Worm (Caenorhabditis elegans) whole organism, midembryonic: ENCODE data around the gene pitr-6.

ENCODE experiments used
- T22C8.4 ChIP-seq: fragments of 200-800 bp; sonication (Bioruptor generic); IDR thresholded peaks from 2 replicates; pipeline ENCODE4 v1.3.6; 2022; ENCODE audit warnings: missing genetic modification characterization, missing compliant biosample characterization
- cog-1 ChIP-seq: sonication (generic microtip); optimal IDR thresholded peaks from 2 replicates; lab custom pipeline; 2016; ENCODE audit warnings: missing genetic modification characterization, missing compliant biosample characterization
- flt-1 ChIP-seq: fragments of 200-800 bp; sonication (Bioruptor generic); IDR thresholded peaks from 2 replicates; pipeline ENCODE4 v1.3.6; 2022; ENCODE audit warnings: missing genetic modification characterization, missing compliant biosample characterization
- klf-2 ChIP-seq: fragments of 200-800 bp; sonication (Bioruptor generic); conservative IDR thresholded peaks from 2 replicates; pipeline ENCODE4 v1.3.6; 2022; ENCODE audit warnings: missing genetic modification reagents, missing genetic modification characterization, missing compliant biosample characterization
- med-1 ChIP-seq: sonication (generic microtip); optimal IDR thresholded peaks from 2 replicates; lab custom pipeline; 2017; ENCODE audit warnings: missing genetic modification characterization, mild to moderate bottlenecking, missing compliant biosample characterization, antibody characterized with exemption, missing genetic modification reagents; ENCODE audit not compliant: insufficient read depth
- ref-1 ChIP-seq: fragments of 200-800 bp; sonication (Bioruptor generic); conservative IDR thresholded peaks from 2 replicates; pipeline ENCODE4 v1.3.6; 2022; ENCODE audit warnings: missing genetic modification reagents, missing genetic modification characterization, missing compliant biosample characterization
- tab-1 ChIP-seq: fragments of 200-800 bp; sonication (Bioruptor generic); IDR thresholded peaks from 2 replicates; pipeline ENCODE4 v1.3.6; 2022; ENCODE audit warnings: missing genetic modification characterization, missing compliant biosample characterization
- ztf-23 ChIP-seq: fragments of 200-800 bp; sonication (Bioruptor generic); IDR thresholded peaks from 2 replicates; pipeline ENCODE4 v1.3.6; 2022; ENCODE audit warnings: missing genetic modification reagents, missing genetic modification characterization, missing compliant biosample characterization
- ztf-29 ChIP-seq: fragments of 200-800 bp; sonication (Bioruptor generic); IDR thresholded peaks from 2 replicates; pipeline ENCODE4 v1.3.6; 2022; ENCODE audit warnings: missing genetic modification reagents, missing genetic modification characterization, missing compliant biosample characterization

Gene pitr-6

ce11 chrII:12448241-12448640, 3.1 kb downstream of the pitr-6 start, which contains the start of gene srh-27:
Gene srh-27, plus strand, starts transcription at chrII:12448541.
- no peak for TF ChIP-seq cog-1
- no peak for TF ChIP-seq ztf-29 (GFP tag; lab: Robert Waterston, UW)
- no peak for TF ChIP-seq T22C8.4
- no peak for TF ChIP-seq flt-1
- no peak for TF ChIP-seq tab-1 (GFP tag; lab: Robert Waterston, UW)
- TF ChIP-seq med-1 (GFP tag; lab: Kevin White, UChicago) = no peak
- no peak for TF ChIP-seq klf-2 (GFP tag; lab: Robert Waterston, UW)
- TF ChIP-seq ref-1 = no peak
- no peak for TF ChIP-seq ztf-23 (GFP tag; lab: Robert Waterston, UW)

DNA sequence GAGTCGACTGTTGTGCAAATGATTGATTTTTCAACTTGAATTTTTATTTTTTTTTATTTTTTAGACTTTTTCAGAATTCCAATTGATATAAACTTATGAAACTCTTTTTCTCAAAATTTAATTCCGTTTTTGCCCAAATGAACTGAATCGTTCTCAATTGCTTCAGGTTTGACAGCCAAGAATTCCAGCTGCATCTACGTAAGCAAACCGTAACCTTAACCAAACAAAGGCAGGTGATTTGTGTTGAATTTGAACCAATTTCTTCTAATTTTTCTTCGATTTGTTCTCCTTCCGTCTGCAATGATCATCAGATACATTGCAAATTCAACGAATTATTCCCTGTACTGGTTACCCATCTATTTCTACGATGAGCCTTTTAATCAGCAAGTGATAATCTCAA, 4.7 kb downstream of the pitr-6 start, which contains the start of gene sre-34:
Gene sre-34, plus strand, starts transcription at position 301 of the 400 bp plus-strand sequence.
- TF ChIP-seq klf-2 (GFP tag; lab: Robert Waterston, UW) (no peak), ztf-23 (GFP tag; lab: Robert Waterston, UW) (no peak), flt-1 (no peak)

DNA sequence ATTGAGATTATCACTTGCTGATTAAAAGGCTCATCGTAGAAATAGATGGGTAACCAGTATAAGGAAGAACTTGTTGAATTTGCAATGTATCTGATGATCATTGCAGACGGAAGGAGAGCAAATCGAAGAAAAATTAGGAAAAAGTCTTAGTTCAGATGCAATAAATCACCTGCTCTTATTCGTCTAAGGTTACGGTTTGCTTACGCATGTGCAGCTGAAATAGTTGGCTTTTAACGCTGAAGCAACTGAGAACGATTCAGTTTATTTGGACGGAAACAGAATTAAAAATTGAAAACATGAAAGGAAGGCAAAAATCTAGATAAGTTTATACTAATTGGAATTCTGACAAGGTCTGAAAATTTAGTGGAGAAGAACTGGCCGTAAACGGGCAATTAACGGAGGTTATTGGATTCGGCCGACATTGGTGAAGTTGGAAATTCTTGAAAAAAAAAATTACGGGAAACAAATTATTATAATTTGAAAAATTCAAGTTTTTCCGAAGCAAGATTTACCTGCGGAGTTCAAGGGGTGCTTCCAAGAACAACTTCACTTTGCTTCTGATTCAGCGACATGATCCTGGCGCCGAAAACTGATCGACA, 7.7 kb downstream of the pitr-6 start, which contains the start of the genes sre-35 and sre-33:
Gene sre-35, minus strand, starts transcription at position 101 of the 599 bp plus-strand sequence.
Gene sre-33, plus strand, starts transcription at position 549 of the 599 bp plus-strand sequence.
- no peak for TF ChIP-seq flt-1
- no peak for TF ChIP-seq klf-2 (GFP tag; lab: Robert Waterston, UW)

ce11 chrII:12456633-12457032, 11.5 kb downstream of the pitr-6 start, which contains the start of gene sre-32:
Gene sre-32, minus strand, starts transcription at chrII:12456733.
- TF ChIP-seq tab-1 (GFP tag; lab: Robert Waterston, UW) (0 out of 2 replicates have a peak, but pooled peaks have one; percentile 42), med-1 (GFP tag; lab: Kevin White, UChicago) (no peak)

ce11 chrII:12457275-12457674, 12.1 kb downstream of the pitr-6 start, which contains the start of gene sre-38:
Gene sre-38, plus strand, starts transcription at chrII:12457575.
- TF ChIP-seq med-1 (GFP tag; lab: Kevin White, UChicago) (no peak), ztf-29 (GFP tag; lab: Robert Waterston, UW) (no peak), tab-1 (GFP tag; lab: Robert Waterston, UW) (no peak), klf-2 (GFP tag; lab: Robert Waterston, UW) (no peak), cog-1 (no peak), T22C8.4 (no peak), flt-1 (no peak), ztf-23 (GFP tag; lab: Robert Waterston, UW) (no peak), ref-1 (no peak)

DNA sequence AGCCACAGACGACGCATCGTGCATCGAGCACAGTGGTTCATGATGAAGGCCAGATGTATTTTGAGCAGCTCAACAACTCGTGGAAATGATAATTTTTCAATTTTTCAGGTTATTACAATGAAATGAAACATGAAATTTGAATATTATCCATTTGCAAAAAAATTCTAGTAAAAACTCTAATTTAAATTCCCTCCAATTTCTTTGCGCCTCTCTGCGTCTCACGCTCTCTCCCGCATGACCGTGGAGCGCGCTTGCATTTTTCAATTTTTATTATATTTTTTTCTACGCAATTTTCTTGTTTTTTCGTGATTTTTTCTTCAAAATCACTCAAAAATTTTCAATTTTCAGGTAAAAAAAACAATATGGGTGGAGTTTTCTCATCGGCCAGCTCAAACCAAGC, 14.3 kb downstream of the pitr-6 start, which contains the start of gene tag-281:
Gene tag-281, plus strand, starts transcription at position 340 of the 400 bp plus-strand sequence.
- TF ChIP-seq ztf-23 (GFP tag; lab: Robert Waterston, UW) (0 out of 2 replicates have a peak, but pooled peaks have one; percentile 44), klf-2 (GFP tag; lab: Robert Waterston, UW) (no peak), cog-1 (peak; percentile 48)

DNA sequence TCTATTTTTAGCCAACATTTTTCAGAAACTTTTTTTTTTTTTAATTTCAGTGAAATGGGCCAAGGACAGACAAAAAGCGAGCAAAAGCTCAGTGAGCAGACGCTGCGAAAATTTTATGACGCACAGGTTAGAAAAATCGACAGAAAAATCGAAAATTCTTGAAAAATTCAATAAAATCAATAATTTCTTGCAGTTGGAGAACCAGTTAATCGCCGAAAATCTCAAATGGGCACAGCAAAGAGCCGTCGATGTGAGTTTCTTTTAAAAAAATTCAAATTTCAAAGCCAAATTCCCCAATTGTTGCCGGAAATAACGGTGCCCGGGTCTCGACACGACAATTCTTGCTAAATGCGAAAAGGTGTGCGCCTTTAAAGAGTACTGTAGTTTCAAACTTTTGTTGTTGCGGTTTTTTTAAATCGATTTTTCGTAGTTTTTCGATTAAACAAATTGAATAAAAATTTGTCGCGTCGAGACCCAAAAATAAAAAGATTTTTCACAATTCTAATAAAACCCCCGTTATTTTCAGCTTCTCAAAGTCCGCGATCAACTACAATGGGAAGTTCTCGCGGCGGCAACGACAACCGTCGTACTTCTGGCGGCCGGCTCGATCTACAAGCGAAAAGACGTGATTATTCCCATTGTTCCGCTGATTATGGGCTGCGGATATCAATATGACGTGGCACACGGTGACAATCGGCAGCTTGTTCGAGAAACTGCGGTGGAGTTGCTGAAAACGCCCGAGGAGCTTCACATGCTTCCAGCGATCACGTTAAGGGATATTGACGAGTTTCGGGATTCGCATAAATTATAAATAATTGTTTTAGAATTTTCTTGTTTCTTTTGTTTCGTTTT, 15.7 kb downstream of the pitr-6 start, which contains the start of gene tag-280:
Gene tag-280, plus strand, starts transcription at position 51 of the 852 bp plus-strand sequence.
- TF ChIP-seq T22C8.4 = no peak
- no peak for TF ChIP-seq tab-1 (GFP tag; lab: Robert Waterston, UW)
- TF ChIP-seq flt-1 = no peak
- no peak for TF ChIP-seq ztf-23 (GFP tag; lab: Robert Waterston, UW)
- no peak for TF ChIP-seq klf-2 (GFP tag; lab: Robert Waterston, UW)
- TF ChIP-seq cog-1 = no peak
- TF ChIP-seq med-1 (GFP tag; lab: Kevin White, UChicago) = no peak
- no peak for TF ChIP-seq ref-1
- no peak for TF ChIP-seq ztf-29 (GFP tag; lab: Robert Waterston, UW)

- TF ChIP-seq ztf-29 (GFP tag; lab: Robert Waterston, UW) = no peak
- no peak for TF ChIP-seq cog-1
- no peak for TF ChIP-seq tab-1 (GFP tag; lab: Robert Waterston, UW)
- TF ChIP-seq flt-1 = no peak
- no peak for TF ChIP-seq klf-2 (GFP tag; lab: Robert Waterston, UW)
- no peak for TF ChIP-seq med-1 (GFP tag; lab: Kevin White, UChicago)
- TF ChIP-seq ztf-23 (GFP tag; lab: Robert Waterston, UW) = no peak
- TF ChIP-seq T22C8.4 = no peak; the same call in 1 of the 2 replicates
- no peak for TF ChIP-seq ref-1
These were observed 17.1 kb downstream of the pitr-6 start, which contains the start of gene F15A4.2 for ce11 chrII:12462244-12462643. Gene F15A4.2, plus strand, starts transcription at chrII:12462544.

DNA sequence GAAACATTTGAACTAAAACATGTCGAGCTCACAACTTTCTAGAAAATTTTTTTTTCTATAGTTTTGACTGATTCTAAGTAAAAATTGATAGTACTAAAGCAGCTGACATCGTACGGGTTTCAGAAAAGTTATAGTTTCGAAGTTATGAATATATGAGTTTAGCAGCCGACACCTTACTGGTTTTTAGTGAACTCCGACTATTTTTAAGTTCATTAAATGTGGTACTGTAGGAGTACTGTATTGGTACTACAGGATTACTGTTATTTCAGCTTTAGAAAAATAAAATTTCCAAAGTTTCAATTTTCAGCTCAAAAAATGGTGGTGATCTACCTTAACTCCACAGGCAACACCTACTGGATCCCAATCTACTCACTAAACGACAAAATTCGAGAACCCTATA, 20.4 kb downstream of the pitr-6 start, which contains the start of gene sre-37:
Gene sre-37, plus strand, starts transcription at position 301 of the 400 bp plus-strand sequence.
- no peak for TF ChIP-seq med-1 (GFP tag; lab: Kevin White, UChicago)
- TF ChIP-seq tab-1 (GFP tag; lab: Robert Waterston, UW) = no peak
- TF ChIP-seq T22C8.4 = no peak
- no peak for TF ChIP-seq flt-1
- TF ChIP-seq ref-1 = no peak

- TF ChIP-seq ref-1 (no peak), flt-1 (no peak), T22C8.4 (no peak), ztf-23 (GFP tag; lab: Robert Waterston, UW) (no peak), med-1 (GFP tag; lab: Kevin White, UChicago) (no peak), tab-1 (GFP tag; lab: Robert Waterston, UW) (no peak), ztf-29 (GFP tag; lab: Robert Waterston, UW) (no peak), cog-1 (no peak), klf-2 (GFP tag; lab: Robert Waterston, UW) (no peak)
These were observed 21.9 kb downstream of the pitr-6 start, which contains the start of gene srg-16 for ce11 chrII:12467047-12467446. Gene srg-16, plus strand, starts transcription at chrII:12467133.
